Fruit fly (Drosophila melanogaster): ENCODE results near the gene Arp3.

dm6 chr3L:8071693-8072260 is 43.9 kb downstream of the Arp3 start:
- TF ChIP-seq Dfd (GFP tag; optimal IDR thresholded peaks at IDR 0.05) (no peak), fru (GFP tag; optimal IDR thresholded peaks at IDR 0.05) (no peak), Abd-B (GFP tag; optimal IDR thresholded peaks at IDR 0.05) (peak; percentile 57), Rel (GFP tag; optimal IDR thresholded peaks at IDR 0.05) (no peak), Rel (tag; optimal IDR thresholded peaks at IDR 0.05) (no peak), CrebA (GFP tag; optimal IDR thresholded peaks at IDR 0.05; ENCODE audit: borderline replicate concordance) (no peak), pan (optimal IDR thresholded peaks at IDR 0.05) (no peak), dsf (GFP tag; optimal IDR thresholded peaks at IDR 0.05; ENCODE audit: borderline replicate concordance) (no peak), usp (GFP tag; optimal IDR thresholded peaks at IDR 0.05) (no peak), br (GFP tag; optimal IDR thresholded peaks at IDR 0.05) (no peak), lola (GFP tag; optimal IDR thresholded peaks at IDR 0.05) (no peak), brk (GFP tag; optimal IDR thresholded peaks at IDR 0.05) (no peak), Jra (GFP tag; optimal IDR thresholded peaks at IDR 0.05) (no peak), Vsx2 (GFP tag; optimal IDR thresholded peaks at IDR 0.05; ENCODE audit: partially characterized antibody) (no peak)
